Worm (Caenorhabditis elegans) whole organism, mixed stage, embryonic: ENCODE measurements around the gene lin-42.
A peak's percentile ranks its signal among the peaks of the same experiment; 100 is the strongest.

Experiments
- M03D4.4 ChIP-seq: sonication (generic microtip); optimal IDR thresholded peaks from 2 replicates; lab custom pipeline; 2017; ENCODE audit warnings: mild to moderate bottlenecking, missing genetic modification characterization, missing compliant biosample characterization
- bed-3 ChIP-seq: fragments of 200-800 bp; sonication (Bioruptor generic); optimal IDR thresholded peaks from 3 replicates; lab custom pipeline; 2018; ENCODE audit warnings: mild to moderate bottlenecking, missing genetic modification characterization, moderate library complexity, missing compliant biosample characterization
- blmp-1 ChIP-seq: fragments of 150-350 bp; optimal IDR thresholded peaks from 2 replicates; lab custom pipeline; 2014; ENCODE audit warnings: missing biosample characterization, missing genetic modification characterization
- ceh-39 ChIP-seq: fragments of 150-350 bp; optimal IDR thresholded peaks from 2 replicates; lab custom pipeline; 2014; ENCODE audit warnings: missing biosample characterization, missing genetic modification characterization
- ceh-43 ChIP-seq: fragments of 200-800 bp; sonication (Bioruptor generic); optimal IDR thresholded peaks from 2 replicates; lab custom pipeline; 2018; ENCODE audit warnings: mild to moderate bottlenecking, missing genetic modification characterization, moderate library complexity, missing compliant biosample characterization
- ceh-83 ChIP-seq: fragments of 200-800 bp; sonication (Bioruptor generic); optimal IDR thresholded peaks from 2 replicates; lab custom pipeline; 2018; ENCODE audit warnings: mild to moderate bottlenecking, missing genetic modification characterization, missing compliant biosample characterization
- ces-1 ChIP-seq: fragments of 150-350 bp; optimal IDR thresholded peaks from 2 replicates; lab custom pipeline; 2014; ENCODE audit warnings: missing biosample characterization, missing genetic modification reagents, missing genetic modification characterization
- cnd-1 ChIP-seq: fragments of 200-800 bp; sonication (Bioruptor generic); optimal IDR thresholded peaks from 2 replicates; lab custom pipeline; 2018; ENCODE audit warnings: mild to moderate bottlenecking, missing genetic modification characterization, missing compliant biosample characterization
- drap-1 ChIP-seq: fragments of 200-800 bp; sonication (Bioruptor generic); optimal IDR thresholded peaks from 3 replicates; lab custom pipeline; 2018; ENCODE audit warnings: mild to moderate bottlenecking, missing genetic modification characterization, missing compliant biosample characterization
- elt-1 ChIP-seq: sonication (generic microtip); optimal IDR thresholded peaks from 2 replicates; lab custom pipeline; 2017; ENCODE audit warnings: missing genetic modification characterization, mild to moderate bottlenecking, missing compliant biosample characterization, antibody characterized with exemption, moderate library complexity, borderline replicate concordance; ENCODE audit not compliant: insufficient read depth
- elt-3 ChIP-seq: fragments of 150-350 bp; optimal IDR thresholded peaks from 2 replicates; lab custom pipeline; 2014; ENCODE audit warnings: missing biosample characterization, missing genetic modification characterization
- flh-1 ChIP-seq: fragments of 200-800 bp; sonication (Bioruptor generic); optimal IDR thresholded peaks from 2 replicates; lab custom pipeline; 2018; ENCODE audit warnings: mild to moderate bottlenecking, missing genetic modification characterization, moderate library complexity, missing compliant biosample characterization
- ham-2 ChIP-seq: fragments of 200-800 bp; sonication (Bioruptor generic); optimal IDR thresholded peaks from 2 replicates; lab custom pipeline; 2018; ENCODE audit warnings: mild to moderate bottlenecking, missing genetic modification characterization, missing compliant biosample characterization
- hlh-1 ChIP-seq: fragments of 150-350 bp; optimal IDR thresholded peaks from 2 replicates; lab custom pipeline; 2014; ENCODE audit warnings: missing biosample characterization, missing genetic modification reagents, missing genetic modification characterization
- lin-13 ChIP-seq: fragments of 150-350 bp; optimal IDR thresholded peaks from 2 replicates; lab custom pipeline; 2014; ENCODE audit warnings: missing biosample characterization, missing genetic modification characterization
- lin-32 ChIP-seq: fragments of 200-800 bp; sonication (Bioruptor generic); optimal IDR thresholded peaks from 2 replicates; lab custom pipeline; 2018; ENCODE audit warnings: mild to moderate bottlenecking, missing genetic modification characterization, missing compliant biosample characterization
- lsy-2 ChIP-seq: fragments of 150-350 bp; optimal IDR thresholded peaks from 2 replicates; lab custom pipeline; 2014; ENCODE audit warnings: missing biosample characterization, missing genetic modification characterization
- mab-5 ChIP-seq: fragments of 150-350 bp; optimal IDR thresholded peaks from 2 replicates; lab custom pipeline; 2014; ENCODE audit warnings: missing biosample characterization, missing genetic modification characterization
- mep-1 ChIP-seq: fragments of 150-350 bp; optimal IDR thresholded peaks from 2 replicates; lab custom pipeline; 2017; ENCODE audit warnings: missing biosample characterization, missing genetic modification reagents, missing genetic modification characterization, inconsistent platforms
- mls-2 ChIP-seq: sonication (generic microtip); optimal IDR thresholded peaks from 2 replicates; lab custom pipeline; 2016; ENCODE audit warnings: mild to moderate bottlenecking, missing genetic modification characterization, moderate library complexity, missing compliant biosample characterization
- nhr-12 ChIP-seq: fragments of 150-350 bp; optimal IDR thresholded peaks from 2 replicates; lab custom pipeline; 2014; ENCODE audit warnings: missing biosample characterization, missing genetic modification characterization
- nhr-2 ChIP-seq: fragments of 150-350 bp; optimal IDR thresholded peaks from 2 replicates; lab custom pipeline; 2014; ENCODE audit warnings: missing biosample characterization, missing genetic modification characterization
- nhr-237 ChIP-seq: fragments of 150-350 bp; optimal IDR thresholded peaks from 2 replicates; lab custom pipeline; 2014; ENCODE audit warnings: missing biosample characterization, missing genetic modification characterization
- nhr-28 ChIP-seq: fragments of 150-350 bp; optimal IDR thresholded peaks from 2 replicates; lab custom pipeline; 2014; ENCODE audit warnings: missing biosample characterization, missing genetic modification characterization
- nhr-76 ChIP-seq: sonication (generic microtip); optimal IDR thresholded peaks from 2 replicates; lab custom pipeline; 2017; ENCODE audit warnings: missing biosample characterization, missing genetic modification characterization
- pha-4 ChIP-seq: fragments of 150-350 bp; optimal IDR thresholded peaks from 2 replicates; lab custom pipeline; 2018; ENCODE audit warnings: missing biosample characterization, missing genetic modification reagents, missing genetic modification characterization
- sem-2 ChIP-seq: fragments of 200-800 bp; sonication (Bioruptor generic); optimal IDR thresholded peaks from 2 replicates; lab custom pipeline; 2018; ENCODE audit warnings: mild to moderate bottlenecking, missing genetic modification characterization, missing compliant biosample characterization
- sptf-1 ChIP-seq: sonication (generic microtip); optimal IDR thresholded peaks from 2 replicates; lab custom pipeline; 2017; ENCODE audit warnings: mild to moderate bottlenecking, missing genetic modification characterization, moderate library complexity, missing compliant biosample characterization
- unc-120 ChIP-seq: sonication (generic microtip); optimal IDR thresholded peaks from 2 replicates; lab custom pipeline; 2017; ENCODE audit warnings: missing genetic modification characterization, missing compliant biosample characterization; ENCODE audit not compliant: poor library complexity, severe bottlenecking
- unc-39 ChIP-seq: fragments of 150-350 bp; optimal IDR thresholded peaks from 2 replicates; lab custom pipeline; 2014; ENCODE audit warnings: missing biosample characterization, missing genetic modification characterization
- unc-62 ChIP-seq: fragments of 150-350 bp; optimal IDR thresholded peaks from 2 replicates; lab custom pipeline; 2014; ENCODE audit warnings: missing biosample characterization, missing genetic modification reagents, missing genetic modification characterization
- zip-8 ChIP-seq: fragments of 150-350 bp; optimal IDR thresholded peaks from 2 replicates; lab custom pipeline; 2014; ENCODE audit warnings: missing biosample characterization, missing genetic modification characterization
- ztf-11 ChIP-seq: fragments of 150-350 bp; optimal IDR thresholded peaks from 2 replicates; lab custom pipeline; 2014; ENCODE audit warnings: missing biosample characterization, missing genetic modification characterization

lin-42 gene

ce11 chrII:1245783-1246182 lies 6.4 kb downstream of the lin-42 start:
- TF ChIP-seq lin-13 (tag; lab: Kevin White, UChicago) (no peak), pha-4 (tag; lab: Kevin White, UChicago) (peak; percentile 7)

ce11 chrII:1244420-1244959 lies 7.7 kb downstream of the lin-42 start:
- TF ChIP-seq elt-1 (tag; lab: Kevin White, UChicago) (peak; percentile 9), mab-5 (no peak), blmp-1 (peak; percentile 26), ceh-83 (GFP tag; lab: Kevin White, UChicago) (no peak), sptf-1 (tag; lab: Kevin White, UChicago) (peak; percentile 20)

ce11 chrII:1242475-1242874 lies 9.7 kb downstream of the lin-42 start:
- TF ChIP-seq pha-4 (tag; lab: Kevin White, UChicago) (peak; percentile 20), drap-1 (GFP tag; lab: Kevin White, UChicago) (no peak), mab-5 (no peak), lsy-2 (tag; lab: Kevin White, UChicago) (peak; percentile 21), nhr-12 (tag; lab: Kevin White, UChicago) (no peak), sptf-1 (tag; lab: Kevin White, UChicago) (no peak), mep-1 (tag; lab: Kevin White, UChicago) (peak; percentile 39), nhr-237 (tag; lab: Kevin White, UChicago) (no peak), ceh-39 (tag; lab: Kevin White, UChicago) (no peak), mls-2 (tag; lab: Kevin White, UChicago) (peak; percentile 7), M03D4.4 (tag; lab: Kevin White, UChicago) (no peak), flh-1 (no peak), bed-3 (GFP tag; lab: Kevin White, UChicago) (no peak), nhr-76 (tag; lab: Kevin White, UChicago) (no peak), hlh-1 (tag; lab: Kevin White, UChicago) (peak; percentile 31), unc-120 (tag; lab: Kevin White, UChicago) (no peak), elt-3 (no peak), elt-1 (tag; lab: Kevin White, UChicago) (no peak), unc-62 (peak; percentile 41), nhr-28 (tag; lab: Kevin White, UChicago) (no peak), lin-32 (no peak), unc-39 (tag; lab: Kevin White, UChicago) (no peak), nhr-2 (tag; lab: Kevin White, UChicago) (no peak), lin-13 (tag; lab: Kevin White, UChicago) (no peak), blmp-1 (no peak), zip-8 (tag; lab: Kevin White, UChicago) (no peak), ztf-11 (peak; percentile 26), sem-2 (GFP tag; lab: Kevin White, UChicago) (no peak), ham-2 (peak; percentile 32), ces-1 (GFP tag; lab: Kevin White, UChicago) (peak; percentile 60)
- TF ChIP-seq, all 35 proteins: peak for 9

ce11 chrII:1241176-1241730 lies 10.9 kb downstream of the lin-42 start:
- no peak for TF ChIP-seq cnd-1 (tag; lab: Kevin White, UChicago)
- peak; percentile 7 for TF ChIP-seq blmp-1
- no peak for TF ChIP-seq mls-2 (tag; lab: Kevin White, UChicago)
- TF ChIP-seq unc-120 (tag; lab: Kevin White, UChicago): no peak
- TF ChIP-seq unc-39 (tag; lab: Kevin White, UChicago): no peak

ce11 chrII:1240436-1240835 lies 11.7 kb downstream of the lin-42 start:
- TF ChIP-seq unc-39 (tag; lab: Kevin White, UChicago) (no peak), drap-1 (GFP tag; lab: Kevin White, UChicago) (no peak), bed-3 (GFP tag; lab: Kevin White, UChicago) (no peak), elt-1 (tag; lab: Kevin White, UChicago) (no peak), ceh-43 (no peak), hlh-1 (tag; lab: Kevin White, UChicago) (no peak), ham-2 (no peak), nhr-28 (tag; lab: Kevin White, UChicago) (no peak)
